Worm (Caenorhabditis elegans): ENCODE results near the gene Y39B6A.10.

DNA sequence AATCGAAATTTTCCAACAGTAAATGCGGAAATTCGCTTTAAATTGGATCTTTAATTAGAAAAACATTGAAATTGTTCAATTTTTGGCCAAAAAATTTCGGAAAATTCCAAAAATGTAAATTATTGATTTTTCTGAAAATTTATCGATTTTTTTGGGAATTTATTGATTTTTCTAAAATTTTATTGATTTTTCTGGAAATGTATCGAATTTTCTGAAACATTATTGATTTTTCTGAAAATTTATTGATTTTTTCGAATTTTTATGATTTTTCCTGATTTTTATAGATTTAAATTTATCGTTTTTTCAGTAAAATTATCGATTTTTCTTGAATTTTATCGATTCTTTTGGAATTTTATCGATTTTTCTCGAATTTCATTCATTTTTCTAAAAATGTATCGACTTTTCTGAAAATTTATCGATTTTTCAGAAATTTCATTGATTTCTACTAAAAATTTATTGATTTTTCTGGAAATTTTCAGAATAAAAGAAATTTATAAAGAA lies 16.5 kb downstream of the Y39B6A.10 start:
- TF ChIP-seq unc-120 (tag; optimal IDR thresholded peaks at IDR 0.05; ENCODE audit: poor library complexity, severe bottlenecking) = no peak
- TF ChIP-seq ceh-83 (GFP tag; optimal IDR thresholded peaks at IDR 0.05) = no peak
- no peak for TF ChIP-seq nhr-28 (tag; optimal IDR thresholded peaks at IDR 0.05)

All from whole organism, mixed stage, embryonic.